Fruit fly (Drosophila melanogaster) whole organism, embryonic: Measurements from ENCODE around the gene CG5913.

ENCODE experiments used
- B-H1 ChIP-seq: fragments of 200-800 bp; sonication (Bioruptor generic); IDR thresholded peaks from 3 replicates; pipeline ENCODE4 v1.3.6; 2022; ENCODE audit warnings: missing biosample characterization, missing genetic modification characterization
- CG10147 ChIP-seq: fragments of 200-800 bp; sonication (Bioruptor generic); optimal IDR thresholded peaks from 2 replicates; lab custom pipeline; 2019; ENCODE audit warnings: missing biosample characterization, mild to moderate bottlenecking, missing genetic modification characterization, moderate library complexity
- CG10274 ChIP-seq: fragments of 200-800 bp; sonication (Bioruptor generic); optimal IDR thresholded peaks from 3 replicates; lab custom pipeline; 2017; ENCODE audit warnings: missing biosample characterization, mild to moderate bottlenecking, missing genetic modification characterization
- CG10431 ChIP-seq: fragments of 200-800 bp; sonication (Bioruptor generic); optimal IDR thresholded peaks from 3 replicates; lab custom pipeline; 2018; ENCODE audit warnings: missing biosample characterization, mild to moderate bottlenecking, missing genetic modification characterization
- CG11695 ChIP-seq: fragments of 200-800 bp; sonication (Bioruptor generic); IDR thresholded peaks from 3 replicates; pipeline ENCODE4 v1.3.6; 2022; ENCODE audit warnings: missing biosample characterization, missing genetic modification characterization
- CG11696 ChIP-seq: fragments of 200-800 bp; sonication (Bioruptor generic); IDR thresholded peaks from 2 replicates; pipeline ENCODE4 v1.3.6; 2022; ENCODE audit warnings: missing biosample characterization, missing genetic modification characterization
- CG12299 ChIP-seq: fragments of 200-800 bp; sonication (Bioruptor generic); optimal IDR thresholded peaks from 2 replicates; lab custom pipeline; 2018; ENCODE audit warnings: missing biosample characterization, mild to moderate bottlenecking, missing genetic modification characterization
- CG13775 ChIP-seq: fragments of 200-800 bp; sonication (Bioruptor generic); optimal IDR thresholded peaks from 3 replicates; lab custom pipeline; 2017; ENCODE audit warnings: missing biosample characterization, mild to moderate bottlenecking, missing genetic modification characterization
- CG14710 ChIP-seq: fragments of 200-800 bp; sonication (Bioruptor generic); optimal IDR thresholded peaks from 3 replicates; lab custom pipeline; 2019; ENCODE audit warnings: missing biosample characterization, mild to moderate bottlenecking, missing genetic modification characterization, moderate library complexity
- CG17186 ChIP-seq: fragments of 200-800 bp; sonication (Bioruptor generic); optimal IDR thresholded peaks from 3 replicates; lab custom pipeline; 2017; ENCODE audit warnings: missing biosample characterization, missing genetic modification reagents, missing genetic modification characterization
- CG17361 ChIP-seq: fragments of 200-800 bp; sonication (Bioruptor generic); IDR thresholded peaks from 3 replicates; pipeline ENCODE4 v1.3.6; 2022; ENCODE audit warnings: missing biosample characterization, missing genetic modification characterization
- CG17385 ChIP-seq: fragments of 200-800 bp; sonication (Bioruptor generic); optimal IDR thresholded peaks from 3 replicates; lab custom pipeline; 2018; ENCODE audit warnings: missing biosample characterization, mild to moderate bottlenecking, missing genetic modification characterization
- CG1792 ChIP-seq: fragments of 200-800 bp; sonication (Bioruptor generic); optimal IDR thresholded peaks from 2 replicates; lab custom pipeline; 2016; ENCODE audit warnings: missing biosample characterization, missing genetic modification characterization
- CG18262 ChIP-seq: fragments of 200-800 bp; optimal IDR thresholded peaks from 3 replicates; lab custom pipeline; 2019; ENCODE audit warnings: missing biosample characterization, mild to moderate bottlenecking, missing genetic modification characterization, moderate library complexity
- CG2712 ChIP-seq: fragments of 200-800 bp; optimal IDR thresholded peaks from 3 replicates; lab custom pipeline; 2019; ENCODE audit warnings: missing biosample characterization, mild to moderate bottlenecking, missing genetic modification characterization, moderate library complexity
- CG3838 ChIP-seq: fragments of 200-800 bp; sonication (Bioruptor generic); optimal IDR thresholded peaks from 3 replicates; lab custom pipeline; 2016; ENCODE audit warnings: missing biosample characterization, missing genetic modification characterization
- CG43689 ChIP-seq: fragments of 200-800 bp; sonication (Bioruptor generic); IDR thresholded peaks from 2 replicates; pipeline ENCODE4 v1.3.6; 2022; ENCODE audit warnings: missing biosample characterization, missing genetic modification characterization
- CG4820 ChIP-seq: fragments of 200-800 bp; sonication (Bioruptor generic); optimal IDR thresholded peaks from 3 replicates; lab custom pipeline; 2016; ENCODE audit warnings: missing biosample characterization, missing genetic modification characterization
- CG6765 ChIP-seq: fragments of 200-800 bp; sonication (Bioruptor generic); optimal IDR thresholded peaks from 3 replicates; lab custom pipeline; 2017; ENCODE audit warnings: missing biosample characterization, mild to moderate bottlenecking, missing genetic modification characterization
- CG9727 ChIP-seq: fragments of 200-800 bp; sonication (Bioruptor generic); optimal IDR thresholded peaks from 3 replicates; lab custom pipeline; 2017; ENCODE audit warnings: missing biosample characterization, mild to moderate bottlenecking, missing genetic modification characterization
- CG9817 ChIP-seq: fragments of 200-800 bp; sonication (Bioruptor generic); optimal IDR thresholded peaks from 2 replicates; lab custom pipeline; 2018; ENCODE audit warnings: missing biosample characterization, mild to moderate bottlenecking, missing genetic modification characterization, moderate library complexity
- CHES-1-like ChIP-seq: fragments of 200-800 bp; sonication (Bioruptor generic); optimal IDR thresholded peaks from 2 replicates; lab custom pipeline; 2016; ENCODE audit warnings: missing biosample characterization, missing genetic modification characterization
- CoRest ChIP-seq: fragments of 200-800 bp; sonication (Bioruptor generic); optimal IDR thresholded peaks from 3 replicates; lab custom pipeline; 2018; ENCODE audit warnings: missing biosample characterization, mild to moderate bottlenecking, missing genetic modification characterization, moderate library complexity
- D ChIP-seq, 2 experiments: fragments of 200-800 bp in 1 of 2; fragments of >200 bp in 1 of 2; sonication (Bioruptor generic) in 1 of 2; optimal IDR thresholded peaks; 2 replicates in 1 of 2; 3 replicates in 1 of 2; lab custom pipeline; 2017; ENCODE audit warnings: mild to moderate bottlenecking in 1 of 2, missing biosample characterization in 1 of 2, missing genetic modification characterization in 1 of 2, missing genetic modification reagents in 1 of 2
- Dip2 ChIP-seq: fragments of 200-800 bp; sonication (Bioruptor generic); IDR thresholded peaks from 2 replicates; pipeline ENCODE4 v1.3.6; 2022; ENCODE audit warnings: missing biosample characterization, missing genetic modification characterization
- Ets97D ChIP-seq: fragments of 200-800 bp; sonication (Bioruptor generic); optimal IDR thresholded peaks from 3 replicates; lab custom pipeline; 2016; ENCODE audit warnings: missing biosample characterization, missing genetic modification characterization
- H15 ChIP-seq: fragments of 200-800 bp; sonication (Bioruptor generic); IDR thresholded peaks from 3 replicates; pipeline ENCODE4 v1.3.6; 2022; ENCODE audit warnings: missing biosample characterization, missing genetic modification characterization
- HmgZ ChIP-seq: fragments of 200-800 bp; sonication (Bioruptor generic); optimal IDR thresholded peaks from 2 replicates; lab custom pipeline; 2018; ENCODE audit warnings: missing biosample characterization, mild to moderate bottlenecking, missing genetic modification characterization
- Med ChIP-seq: fragments of 200-800 bp; sonication (Bioruptor generic); peaks from one replicate; lab custom pipeline; 2016; ENCODE audit warnings: missing biosample characterization, missing genetic modification characterization, mild to moderate bottlenecking, inconsistent platforms, moderate library complexity
- PHDP ChIP-seq: fragments of 200-800 bp; sonication (Bioruptor generic); optimal IDR thresholded peaks from 3 replicates; lab custom pipeline; 2018; ENCODE audit warnings: missing biosample characterization, mild to moderate bottlenecking, missing genetic modification characterization, moderate library complexity
- Sry-δ ChIP-seq: fragments of 200-800 bp; sonication (Bioruptor generic); optimal IDR thresholded peaks from 2 replicates; lab custom pipeline; 2016; ENCODE audit warnings: missing biosample characterization, missing genetic modification characterization
- Tbp ChIP-seq: fragments of >200 bp; optimal IDR thresholded peaks from 2 replicates; lab custom pipeline; 2018; ENCODE audit warnings: missing biosample characterization, missing genetic modification characterization
- ara ChIP-seq: fragments of 200-800 bp; sonication (Bioruptor generic); IDR thresholded peaks from 2 replicates; pipeline ENCODE4 v1.3.6; 2022; ENCODE audit warnings: missing biosample characterization, missing genetic modification characterization
- bigmax ChIP-seq: fragments of 200-800 bp; sonication (Bioruptor generic); optimal IDR thresholded peaks from 2 replicates; lab custom pipeline; 2018; ENCODE audit warnings: missing biosample characterization, mild to moderate bottlenecking, missing genetic modification characterization
- bowl ChIP-seq: fragments of 200-800 bp; sonication (Bioruptor generic); IDR thresholded peaks from 2 replicates; pipeline ENCODE4 v1.3.6; 2022; ENCODE audit warnings: missing biosample characterization, missing genetic modification characterization
- cas ChIP-seq: fragments of 200-800 bp; sonication (Bioruptor generic); IDR thresholded peaks from 2 replicates; pipeline ENCODE4 v1.3.6; 2022; ENCODE audit warnings: missing biosample characterization, missing genetic modification characterization
- caup ChIP-seq: fragments of 200-800 bp; sonication (Bioruptor generic); optimal IDR thresholded peaks from 3 replicates; lab custom pipeline; 2017; ENCODE audit warnings: missing biosample characterization, mild to moderate bottlenecking, missing genetic modification characterization, moderate library complexity; ENCODE audit not compliant: severe bottlenecking
- cwo ChIP-seq: fragments of 200-800 bp; sonication (Bioruptor generic); optimal IDR thresholded peaks from 3 replicates; lab custom pipeline; 2017; ENCODE audit warnings: missing biosample characterization, missing genetic modification characterization, mild to moderate bottlenecking, moderate library complexity, missing genetic modification reagents
- eve ChIP-seq, 2 experiments: fragments of >200 bp; optimal IDR thresholded peaks; 2 replicates each; lab custom pipeline; 2017; ENCODE audit warnings: missing biosample characterization in 2 of 2, missing genetic modification characterization in 2 of 2
- fd3F ChIP-seq: fragments of 200-800 bp; sonication (Bioruptor generic); optimal IDR thresholded peaks from 2 replicates; lab custom pipeline; 2018; ENCODE audit warnings: missing biosample characterization, mild to moderate bottlenecking, missing genetic modification characterization, moderate library complexity
- gcm ChIP-seq: fragments of 200-800 bp; sonication (Bioruptor generic); optimal IDR thresholded peaks from 2 replicates; lab custom pipeline; 2019; ENCODE audit warnings: missing biosample characterization, mild to moderate bottlenecking, missing genetic modification characterization, moderate library complexity
- hb ChIP-seq: fragments of 200-800 bp; sonication (Bioruptor generic); IDR thresholded peaks from 3 replicates; pipeline ENCODE4 v1.3.6; 2022; ENCODE audit warnings: missing biosample characterization, missing genetic modification characterization; ENCODE audit not compliant: partially characterized antibody
- insv ChIP-seq, 2 experiments: fragments of 200-800 bp; sonication (Bioruptor generic); optimal IDR thresholded peaks; 3 replicates each; lab custom pipeline; 2016 to 2018; ENCODE audit warnings: missing biosample characterization in 2 of 2, missing genetic modification characterization in 2 of 2
- jigr1 ChIP-seq: fragments of 200-800 bp; sonication (Bioruptor generic); IDR thresholded peaks from 3 replicates; pipeline ENCODE4 v1.3.6; 2022; ENCODE audit warnings: missing biosample characterization, missing genetic modification characterization
- odd ChIP-seq: fragments of 200-800 bp; sonication (Bioruptor generic); optimal IDR thresholded peaks from 2 replicates; lab custom pipeline; 2017; ENCODE audit warnings: missing biosample characterization, mild to moderate bottlenecking, missing genetic modification characterization
- sd ChIP-seq: fragments of 200-800 bp; sonication (Bioruptor generic); optimal IDR thresholded peaks from 3 replicates; lab custom pipeline; 2018; ENCODE audit warnings: missing biosample characterization, mild to moderate bottlenecking, missing genetic modification characterization, moderate library complexity
- so ChIP-seq: fragments of 200-800 bp; sonication (Bioruptor generic); IDR thresholded peaks from 3 replicates; pipeline ENCODE4 v1.3.6; 2022; ENCODE audit warnings: missing biosample characterization, missing genetic modification characterization
- stc ChIP-seq: fragments of 200-800 bp; sonication (Bioruptor generic); IDR thresholded peaks from 2 replicates; pipeline ENCODE4 v1.3.6; 2022; ENCODE audit warnings: missing biosample characterization, missing genetic modification characterization
- tgo ChIP-seq: fragments of 200-800 bp; sonication (Bioruptor generic); IDR thresholded peaks from 3 replicates; pipeline ENCODE4 v1.3.6; 2022; ENCODE audit warnings: missing biosample characterization, missing genetic modification characterization
- tup ChIP-seq: fragments of 200-800 bp; sonication (Bioruptor generic); optimal IDR thresholded peaks from 2 replicates; lab custom pipeline; 2016; ENCODE audit warnings: missing biosample characterization, mild to moderate bottlenecking, missing genetic modification characterization, moderate library complexity
- yki ChIP-seq: fragments of >200 bp; optimal IDR thresholded peaks from 3 replicates; lab custom pipeline; 2018

CG5913 gene

DNA sequence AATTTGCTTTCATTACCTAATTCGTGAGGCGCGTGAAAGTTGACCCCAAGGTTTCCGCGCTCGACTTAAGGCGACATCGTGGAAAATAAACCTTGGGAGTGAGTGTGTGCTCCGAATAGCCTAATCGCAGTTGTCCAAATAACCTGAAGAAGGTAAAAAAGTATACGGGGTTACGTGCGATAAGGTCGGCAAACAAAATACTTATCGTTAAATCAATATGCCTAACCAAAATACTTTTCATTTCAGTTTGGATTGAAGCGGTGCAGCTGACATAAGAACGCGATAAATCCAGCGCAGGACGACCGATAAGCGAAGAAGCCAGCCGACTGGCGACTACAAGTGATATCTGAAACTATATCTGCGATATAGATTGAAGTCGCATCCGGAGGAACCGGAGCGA, 8.2 kb upstream of the CG5913 start (continued):
- TF ChIP-seq D (optimal IDR thresholded peaks at IDR 0.05; lab: Kevin White, UChicago) (no peak), D (GFP tag; optimal IDR thresholded peaks at IDR 0.05; lab: Kevin White, UChicago) (peak; percentile 43), stc (GFP tag; lab: Robert Waterston, UW) (no peak), CG17361 (GFP tag; lab: Robert Waterston, UW) (no peak), Med (peak; percentile 38), Dip2 (GFP tag; lab: Robert Waterston, UW) (no peak), jigr1 (GFP tag; lab: Robert Waterston, UW) (no peak), CG1792 (GFP tag; lab: Kevin White, UChicago) (no peak), Ets97D (no peak), so (no peak; the same call in 2 of the 3 replicates), CG10147 (GFP tag; lab: Kevin White, UChicago) (no peak), tgo (GFP tag; lab: Robert Waterston, UW) (no peak), Tbp (no peak), ara (GFP tag; lab: Robert Waterston, UW) (no peak), sd (tag; lab: Kevin White, UChicago) (no peak), yki (lab: Kevin White, UChicago) (no peak), H15 (GFP tag; lab: Robert Waterston, UW) (no peak), CG17385 (GFP tag; lab: Kevin White, UChicago) (peak; percentile 38), CG14710 (tag; lab: Kevin White, UChicago) (peak; percentile 44), eve (GFP tag; optimal IDR thresholded peaks at IDR 0.05; lab: Kevin White, UChicago) (no peak), CG11696 (GFP tag; lab: Robert Waterston, UW) (no peak), PHDP (tag; lab: Kevin White, UChicago) (peak; percentile 21), CG43689 (GFP tag; lab: Robert Waterston, UW) (no peak), CG13775 (GFP tag; lab: Kevin White, UChicago) (no peak), tup (GFP tag; lab: Kevin White, UChicago) (no peak), CG17186 (GFP tag; lab: Kevin White, UChicago) (no peak), odd (GFP tag; lab: Kevin White, UChicago) (peak; percentile 59), CG10431 (GFP tag; lab: Kevin White, UChicago) (peak; percentile 80), cwo (GFP tag; lab: Kevin White, UChicago) (no peak), CG4820 (GFP tag; lab: Kevin White, UChicago) (no peak), insv (GFP tag; optimal IDR thresholded peaks at IDR 0.05; lab: Kevin White, UChicago) (peak in 1 of 2 experiments; percentile 22), CG18262 (peak; percentile 17), B-H1 (no peak), CHES-1-like (GFP tag; lab: Kevin White, UChicago) (no peak), caup (peak; percentile 19), CG2712 (tag; lab: Kevin White, UChicago) (peak; percentile 31), cas (no peak), CG3838 (GFP tag; lab: Kevin White, UChicago) (no peak), CoRest (tag; lab: Kevin White, UChicago) (no peak), HmgZ (peak; percentile 34), gcm (GFP tag; lab: Kevin White, UChicago) (peak; percentile 27), CG9817 (tag; lab: Kevin White, UChicago) (no peak), bigmax (no peak), CG6765 (GFP tag; lab: Kevin White, UChicago) (no peak), bowl (GFP tag; lab: Robert Waterston, UW) (no peak), CG10274 (GFP tag; lab: Kevin White, UChicago) (no peak), CG9727 (peak; percentile 13), CG12299 (tag; lab: Kevin White, UChicago) (no peak), CG11695 (GFP tag; lab: Robert Waterston, UW) (0 out of 3 replicates have a peak, but pooled peaks have one; percentile 30), Sry-δ (GFP tag; lab: Kevin White, UChicago) (peak; percentile 6), fd3F (GFP tag; lab: Kevin White, UChicago) (no peak), hb (no peak)
